Worm (Caenorhabditis elegans) whole organism, L1 larva: Measurements from ENCODE around the gene F59A6.10.

Experiments used
- alr-1 ChIP-seq: fragments of 200-800 bp; sonication (Bioruptor generic); optimal IDR thresholded peaks from 2 replicates; lab custom pipeline; 2018; ENCODE audit warnings: borderline replicate concordance, mild to moderate bottlenecking, missing genetic modification characterization, missing compliant biosample characterization
- egl-27 ChIP-seq, 2 experiments: fragments of 150-350 bp in 1 of 2; sonication (generic microtip); optimal IDR thresholded peaks; 3 replicates each; lab custom pipeline; 2017 to 2018; ENCODE audit warnings: missing biosample characterization in 2 of 2, missing genetic modification characterization in 2 of 2, missing genetic modification reagents in 2 of 2
- elt-2 ChIP-seq: sonication (generic microtip); optimal IDR thresholded peaks from 2 replicates; lab custom pipeline; 2016; ENCODE audit warnings: missing genetic modification characterization, mild to moderate bottlenecking, inconsistent platforms, missing compliant biosample characterization, missing genetic modification reagents
- mep-1 ChIP-seq: fragments of 150-350 bp; optimal IDR thresholded peaks from 2 replicates; lab custom pipeline; 2014; ENCODE audit warnings: missing biosample characterization, missing genetic modification characterization
- nhr-71 ChIP-seq: sonication (generic microtip); optimal IDR thresholded peaks from 2 replicates; lab custom pipeline; 2016; ENCODE audit warnings: mild to moderate bottlenecking, missing genetic modification characterization, moderate library complexity, missing compliant biosample characterization
- nhr-84 ChIP-seq: sonication (generic microtip); optimal IDR thresholded peaks from 2 replicates; lab custom pipeline; 2017; ENCODE audit warnings: missing biosample characterization, missing genetic modification characterization

- TF ChIP-seq nhr-84 (tag; lab: Kevin White, UChicago) (no peak), egl-27 (tag; optimal IDR thresholded peaks at IDR 0.05; lab: Kevin White, UChicago) (no peak), elt-2 (tag; lab: Kevin White, UChicago) (no peak), mep-1 (tag; lab: Kevin White, UChicago) (no peak), nhr-71 (tag; lab: Kevin White, UChicago) (no peak), alr-1 (no peak)
Measured at ce11 chrII:5003660-5004059, at the start of gene F59A6.10.
